Worm (Caenorhabditis elegans): ENCODE results near the gene C42D4.3.
A peak's percentile ranks its signal among the peaks of the same experiment; 100 is the strongest.

C42D4.3 gene

DNA sequence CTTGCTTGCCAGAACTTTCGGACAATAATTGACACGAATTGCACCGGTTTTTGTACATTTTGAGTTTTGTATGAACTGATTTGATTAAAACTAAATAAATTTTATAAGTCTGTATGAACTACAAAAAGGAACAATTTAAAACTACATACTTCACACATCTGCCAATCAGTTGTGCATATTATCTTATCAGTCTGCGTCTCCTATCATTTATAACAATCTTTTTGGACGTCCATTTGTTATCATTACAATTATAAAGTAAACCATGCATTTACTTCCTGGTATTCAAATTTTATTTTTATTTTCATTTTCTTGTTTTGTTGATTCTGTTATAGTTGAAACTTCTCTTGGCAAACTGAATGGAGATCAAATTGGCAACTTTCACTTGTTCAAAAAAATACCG lies 1.3 kb downstream of the C42D4.3 start, which contains the start of gene cest-10 (continued):
- no peak for TF ChIP-seq php-3 (GFP tag; IDR thresholded peaks at IDR 0.05)
- TF ChIP-seq nhr-11 (tag; optimal IDR thresholded peaks at IDR 0.05), result no peak
- TF ChIP-seq Y5F2A.4 (GFP tag; optimal IDR thresholded peaks at IDR 0.05), result no peak
- no peak for TF ChIP-seq hif-1 (tag; optimal IDR thresholded peaks at IDR 0.05)
- no peak for TF ChIP-seq hlh-30 (tag; optimal IDR thresholded peaks at IDR 0.05; ENCODE audit: insufficient read depth)
- TF ChIP-seq spr-1 (tag; optimal IDR thresholded peaks at IDR 0.05), result no peak
- no peak for TF ChIP-seq ztf-7 (tag; optimal IDR thresholded peaks at IDR 0.05)
- peak; percentile 89 for TF ChIP-seq dve-1 (tag; optimal IDR thresholded peaks at IDR 0.05; ENCODE audit: insufficient read depth)
- TF ChIP-seq arid-1 (GFP tag; conservative IDR thresholded peaks at IDR 0.05), result no peak
- TF ChIP-seq tag-97 (GFP tag; IDR thresholded peaks at IDR 0.05), result no peak
- 0 out of 2 replicates have a peak, but pooled peaks have one; percentile 22 for TF ChIP-seq Y75B8A.6 (GFP tag; IDR thresholded peaks at IDR 0.05)
- TF ChIP-seq snpc-4 (tag; optimal IDR thresholded peaks at IDR 0.05), result no peak
- TF ChIP-seq nhr-77 (tag; optimal IDR thresholded peaks at IDR 0.05), result peak; percentile 69
- TF ChIP-seq daf-16 (GFP tag; optimal IDR thresholded peaks at IDR 0.05), result peak in 1 of 2 experiments; percentile 67
- peak; percentile 93 for TF ChIP-seq daf-16 (tag; optimal IDR thresholded peaks at IDR 0.05)
- no peak for TF ChIP-seq madf-9 (GFP tag; conservative IDR thresholded peaks at IDR 0.05)
- TF ChIP-seq vab-7 (GFP tag; IDR thresholded peaks at IDR 0.05), result no peak
- TF ChIP-seq nhr-10 (tag; optimal IDR thresholded peaks at IDR 0.05), result no peak
- no peak for TF ChIP-seq ztf-11 (tag; optimal IDR thresholded peaks at IDR 0.05)
- no peak for TF ChIP-seq F26F4.8 (GFP tag; conservative IDR thresholded peaks at IDR 0.05)
- TF ChIP-seq lim-7 (GFP tag; IDR thresholded peaks at IDR 0.05), result no peak
- no peak for TF ChIP-seq fos-1 (tag; optimal IDR thresholded peaks at IDR 0.05)
- peak; percentile 96 for TF ChIP-seq dmd-6 (GFP tag; IDR thresholded peaks at IDR 0.05)
- TF ChIP-seq mdl-1 (tag; optimal IDR thresholded peaks at IDR 0.05), result no peak
- TF ChIP-seq aha-1 (tag), result peak; percentile 56
- TF ChIP-seq ceh-32 (tag; optimal IDR thresholded peaks at IDR 0.05; ENCODE audit: poor library complexity), result no peak
- TF ChIP-seq hlh-11 (tag; optimal IDR thresholded peaks at IDR 0.05), result peak; percentile 68
- TF ChIP-seq fkh-10 (GFP tag; optimal IDR thresholded peaks at IDR 0.05), result no peak
- TF ChIP-seq dmd-8 (GFP tag; IDR thresholded peaks at IDR 0.05), result no peak
- no peak for TF ChIP-seq mxl-3 (GFP tag; optimal IDR thresholded peaks at IDR 0.05)
- no peak for TF ChIP-seq D1046.2 (GFP tag; IDR thresholded peaks at IDR 0.05)

DNA sequence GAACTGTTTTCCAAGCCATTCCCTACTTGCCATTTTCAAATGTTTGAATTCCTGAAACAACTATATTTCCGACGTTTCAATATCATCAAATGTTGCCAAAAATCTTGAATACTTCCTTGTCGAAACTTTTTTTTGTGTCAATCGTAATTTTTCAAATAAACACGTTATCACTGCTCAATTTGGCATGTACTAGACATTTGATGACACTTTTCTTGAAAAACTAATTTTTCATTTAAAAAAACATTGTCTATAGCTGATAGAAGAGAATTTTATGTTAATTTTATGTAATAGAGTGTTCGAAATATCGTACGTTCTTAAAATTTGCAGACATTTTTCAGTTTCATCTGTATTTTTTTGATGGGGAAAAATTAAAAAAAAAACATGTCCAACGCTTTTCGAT lies 3.8 kb downstream of the C42D4.3 start:
- TF ChIP-seq php-3 (GFP tag; IDR thresholded peaks at IDR 0.05), result peak; percentile 54; the same call in 1 of the 2 replicates
- peak in 1 of 2 experiments; percentile 4 for TF ChIP-seq unc-62 (GFP tag; optimal IDR thresholded peaks at IDR 0.05 in 1 of 2)
- no peak for TF ChIP-seq unc-62 (tag; optimal IDR thresholded peaks at IDR 0.05)
- TF ChIP-seq gei-8 (GFP tag; optimal IDR thresholded peaks at IDR 0.05), result no peak
- TF ChIP-seq hlh-11 (tag; optimal IDR thresholded peaks at IDR 0.05), result peak; percentile 38
- TF ChIP-seq lin-1 (GFP tag; IDR thresholded peaks at IDR 0.05), result no peak
- no peak for TF ChIP-seq egl-43 (GFP tag; IDR thresholded peaks at IDR 0.05)
- TF ChIP-seq daf-16 (GFP tag; optimal IDR thresholded peaks at IDR 0.05), result peak in 1 of 2 experiments; percentile 49
- TF ChIP-seq daf-16 (tag; optimal IDR thresholded peaks at IDR 0.05), result peak; percentile 91
- TF ChIP-seq T20F7.1 (GFP tag; optimal IDR thresholded peaks at IDR 0.05), result peak; percentile 40
- no peak for TF ChIP-seq set-16 (GFP tag; IDR thresholded peaks at IDR 0.05)
- TF ChIP-seq mxl-3 (GFP tag; optimal IDR thresholded peaks at IDR 0.05), result no peak
- TF ChIP-seq tra-1 (GFP tag; IDR thresholded peaks at IDR 0.05), result 0 out of 2 replicates have a peak, but pooled peaks have one; percentile 49
- TF ChIP-seq vab-7 (GFP tag; IDR thresholded peaks at IDR 0.05), result no peak
- no peak for TF ChIP-seq ceh-82 (tag; optimal IDR thresholded peaks at IDR 0.05)
- TF ChIP-seq spr-3 (GFP tag; optimal IDR thresholded peaks at IDR 0.05), result no peak
- peak; percentile 52 for TF ChIP-seq nhr-102 (tag; optimal IDR thresholded peaks at IDR 0.05)
- no peak for TF ChIP-seq snpc-4 (tag; optimal IDR thresholded peaks at IDR 0.05)
- peak; percentile 54 for TF ChIP-seq nhr-48 (tag; optimal IDR thresholded peaks at IDR 0.05)
- TF ChIP-seq Y75B8A.6 (GFP tag; IDR thresholded peaks at IDR 0.05), result no peak
- TF ChIP-seq dmd-6 (GFP tag; IDR thresholded peaks at IDR 0.05), result peak; percentile 94
- no peak for TF ChIP-seq Y105C5A.15 (GFP tag; IDR thresholded peaks at IDR 0.05)
- TF ChIP-seq dve-1 (tag; optimal IDR thresholded peaks at IDR 0.05; ENCODE audit: insufficient read depth), result peak; percentile 60

All from whole organism, L4 larva.